Fruit fly (Drosophila melanogaster): Measurements from ENCODE around the gene eIF2Bbeta.

eIF2Bbeta gene

dm6 chrX:2744042-2744441 lies 39.7 kb downstream of the eIF2Bbeta start, which contains the start of gene Syx4 (continued):
- TF ChIP-seq CG2120 (GFP tag; optimal IDR thresholded peaks at IDR 0.05) (peak; percentile 97), CG31365 (tag; optimal IDR thresholded peaks at IDR 0.05) (peak; percentile 84), CG13123 (GFP tag; optimal IDR thresholded peaks at IDR 0.05) (peak; percentile 71), CG13894 (tag; optimal IDR thresholded peaks at IDR 0.05) (peak; percentile 86), crol (GFP tag; IDR thresholded peaks at IDR 0.05) (no peak), inv (GFP tag; IDR thresholded peaks at IDR 0.05; ENCODE audit: partially characterized antibody) (no peak), vvl (GFP tag; IDR thresholded peaks at IDR 0.05) (peak; percentile 95), D19B (GFP tag; optimal IDR thresholded peaks at IDR 0.05) (peak; percentile 63), dati (GFP tag; IDR thresholded peaks at IDR 0.05) (peak; percentile 26; the same call in 1 of the 2 replicates), BtbVII (GFP tag; optimal IDR thresholded peaks at IDR 0.05) (peak; percentile 92), ssp (GFP tag; IDR thresholded peaks at IDR 0.05) (peak; percentile 68), cas (GFP tag; IDR thresholded peaks at IDR 0.05) (peak; percentile 71; the same call in 1 of the 2 replicates), CG10959 (GFP tag; IDR thresholded peaks at IDR 0.05) (peak; percentile 58; the same call in 1 of the 2 replicates), E2f2 (GFP tag; IDR thresholded peaks at IDR 0.05) (peak; percentile 72), hb (GFP tag; IDR thresholded peaks at IDR 0.05; ENCODE audit: partially characterized antibody) (no peak), bcd (GFP tag; optimal IDR thresholded peaks at IDR 0.05) (peak; percentile 92), Gug (GFP tag; IDR thresholded peaks at IDR 0.05) (peak; percentile 80; the same call in 3 of the 4 replicates), wor (GFP tag; IDR thresholded peaks at IDR 0.05) (peak; percentile 73), lbe (GFP tag; optimal IDR thresholded peaks at IDR 0.05) (peak; percentile 90), bowl (GFP tag; IDR thresholded peaks at IDR 0.05) (peak; percentile 85), kni (GFP tag; optimal IDR thresholded peaks at IDR 0.05) (no peak), Trl (optimal IDR thresholded peaks at IDR 0.05) (no peak), Trl (GFP tag; optimal IDR thresholded peaks at IDR 0.05) (peak; percentile 85), Ets97D (GFP tag; optimal IDR thresholded peaks at IDR 0.05) (peak; percentile 63), exex (tag; optimal IDR thresholded peaks at IDR 0.05) (peak; percentile 70), CG17361 (GFP tag; IDR thresholded peaks at IDR 0.05) (peak; percentile 87), slou (GFP tag; optimal IDR thresholded peaks at IDR 0.05) (no peak), CG9876 (GFP tag; optimal IDR thresholded peaks at IDR 0.05) (peak; percentile 79), ems (GFP tag; optimal IDR thresholded peaks at IDR 0.05) (peak; percentile 88), amos (GFP tag; IDR thresholded peaks at IDR 0.05; ENCODE audit: partially characterized antibody) (no peak), rib (GFP tag; IDR thresholded peaks at IDR 0.05) (peak; percentile 86), mirr (GFP tag; optimal IDR thresholded peaks at IDR 0.05) (peak; percentile 64), nom (GFP tag; optimal IDR thresholded peaks at IDR 0.05) (peak; percentile 68), HLH4C (GFP tag; IDR thresholded peaks at IDR 0.05; ENCODE audit: partially characterized antibody) (no peak), bab2 (GFP tag; optimal IDR thresholded peaks at IDR 0.05) (peak; percentile 89), jing (GFP tag; optimal IDR thresholded peaks at IDR 0.05) (peak; percentile 75), yki (optimal IDR thresholded peaks at IDR 0.05) (no peak), CG8290 (GFP tag; optimal IDR thresholded peaks at IDR 0.05) (peak; percentile 3), CG8290 (tag; optimal IDR thresholded peaks at IDR 0.05) (peak in 1 of 2 experiments; percentile 98), dysf (GFP tag; IDR thresholded peaks at IDR 0.05) (peak; percentile 92), CG1792 (GFP tag; optimal IDR thresholded peaks at IDR 0.05) (peak; percentile 77), CG7372 (GFP tag; IDR thresholded peaks at IDR 0.05) (peak; percentile 83), lmd (GFP tag; IDR thresholded peaks at IDR 0.05) (peak; percentile 87), schlank (tag; optimal IDR thresholded peaks at IDR 0.05) (peak; percentile 89), CG15514 (GFP tag; optimal IDR thresholded peaks at IDR 0.05) (peak; percentile 91), CG1602 (GFP tag; optimal IDR thresholded peaks at IDR 0.05) (peak; percentile 79), Scr (GFP tag; IDR thresholded peaks at IDR 0.05; ENCODE audit: partially characterized antibody) (no peak), Adf1 (GFP tag; IDR thresholded peaks at IDR 0.05) (peak; percentile 64; the same call in 1 of the 2 replicates), CG7556 (GFP tag; optimal IDR thresholded peaks at IDR 0.05) (peak; percentile 89), grn (GFP tag; optimal IDR thresholded peaks at IDR 0.05) (peak; percentile 52), kah (GFP tag; optimal IDR thresholded peaks at IDR 0.05) (peak; percentile 82), sens (GFP tag) (peak; percentile 97), CG11085 (GFP tag; IDR thresholded peaks at IDR 0.05) (peak; percentile 84)
